Worm (Caenorhabditis elegans) whole organism, L4 larva: ENCODE results near the gene mocs-1.

Experiments used
- F10B5.3 ChIP-seq: sonication (generic microtip); optimal IDR thresholded peaks from 2 replicates; lab custom pipeline; 2016; ENCODE audit warnings: mild to moderate bottlenecking, missing genetic modification characterization, missing compliant biosample characterization
- F26F4.8 ChIP-seq: fragments of 200-800 bp; sonication (Bioruptor generic); conservative IDR thresholded peaks from 2 replicates; pipeline ENCODE4 v1.3.6; 2022; ENCODE audit warnings: missing genetic modification characterization, missing compliant biosample characterization
- F44E2.7 ChIP-seq: fragments of 200-800 bp; sonication (Bioruptor generic); IDR thresholded peaks from 2 replicates; pipeline ENCODE4 v2.1.2; 2022; ENCODE audit warnings: missing genetic modification characterization, missing compliant biosample characterization
- F49E8.2 ChIP-seq: sonication (generic microtip); optimal IDR thresholded peaks from 2 replicates; lab custom pipeline; 2016; ENCODE audit warnings: missing compliant biosample characterization, mild to moderate bottlenecking, missing genetic modification characterization, borderline replicate concordance
- R02D3.7 ChIP-seq: fragments of 150-350 bp; sonication (generic microtip); optimal IDR thresholded peaks from 3 replicates; lab custom pipeline; 2014; ENCODE audit warnings: missing biosample characterization, missing genetic modification characterization
- Y105C5A.15 ChIP-seq: fragments of 200-800 bp; sonication (Bioruptor generic); IDR thresholded peaks from 2 replicates; pipeline ENCODE4 v1.3.6; 2022; ENCODE audit warnings: missing genetic modification characterization, missing compliant biosample characterization
- Y75B8A.6 ChIP-seq: fragments of 200-800 bp; sonication (Bioruptor generic); IDR thresholded peaks from 2 replicates; pipeline ENCODE4 v1.3.6; 2022; ENCODE audit warnings: missing genetic modification reagents, missing genetic modification characterization, missing compliant biosample characterization
- arid-1 ChIP-seq: fragments of 200-800 bp; sonication (Bioruptor generic); conservative IDR thresholded peaks from 2 replicates; pipeline ENCODE4 v1.3.6; 2022; ENCODE audit warnings: missing genetic modification reagents, missing genetic modification characterization, missing compliant biosample characterization
- attf-4 ChIP-seq: sonication (generic microtip); optimal IDR thresholded peaks from 3 replicates; lab custom pipeline; 2017; ENCODE audit warnings: missing biosample characterization, missing genetic modification characterization
- ceh-28 ChIP-seq: fragments of 150-350 bp; optimal IDR thresholded peaks from 2 replicates; lab custom pipeline; 2014; ENCODE audit warnings: missing biosample characterization, missing genetic modification reagents, missing genetic modification characterization
- ceh-82 ChIP-seq: sonication (generic microtip); optimal IDR thresholded peaks from 2 replicates; lab custom pipeline; 2017; ENCODE audit warnings: missing biosample characterization, missing genetic modification characterization
- daf-8 ChIP-seq: fragments of 200-800 bp; sonication (Bioruptor generic); IDR thresholded peaks from 2 replicates; pipeline ENCODE4 v1.3.6; 2022; ENCODE audit warnings: missing genetic modification characterization, missing compliant biosample characterization
- dmd-6 ChIP-seq: fragments of 200-800 bp; sonication (Bioruptor generic); IDR thresholded peaks from 2 replicates; pipeline ENCODE4 v1.3.6; 2022; ENCODE audit warnings: missing genetic modification reagents, missing genetic modification characterization, missing compliant biosample characterization
- dmd-8 ChIP-seq: fragments of 200-800 bp; sonication (Bioruptor generic); IDR thresholded peaks from 2 replicates; pipeline ENCODE4 v1.3.6; 2022; ENCODE audit warnings: missing genetic modification characterization, missing compliant biosample characterization
- dve-1 ChIP-seq: sonication (generic microtip); optimal IDR thresholded peaks from 2 replicates; lab custom pipeline; 2017; ENCODE audit warnings: antibody characterized with exemption, mild to moderate bottlenecking, missing genetic modification characterization, missing compliant biosample characterization; ENCODE audit not compliant: insufficient read depth
- fkh-10 ChIP-seq: fragments of 150-350 bp; optimal IDR thresholded peaks from 2 replicates; lab custom pipeline; 2014; ENCODE audit warnings: missing biosample characterization, missing genetic modification reagents, missing genetic modification characterization
- hlh-11 ChIP-seq: fragments of 200-800 bp; sonication (Bioruptor generic); optimal IDR thresholded peaks from 2 replicates; lab custom pipeline; 2018; ENCODE audit warnings: mild to moderate bottlenecking, missing genetic modification characterization, missing compliant biosample characterization
- hlh-30 ChIP-seq: sonication (generic microtip); optimal IDR thresholded peaks from 2 replicates; lab custom pipeline; 2017; ENCODE audit warnings: antibody characterized with exemption, mild to moderate bottlenecking, missing genetic modification characterization, missing compliant biosample characterization; ENCODE audit not compliant: insufficient read depth
- hmg-1.1 ChIP-seq: fragments of 200-800 bp; sonication (Bioruptor generic); IDR thresholded peaks from 2 replicates; pipeline ENCODE4 v1.3.6; 2022; ENCODE audit warnings: missing genetic modification reagents, missing genetic modification characterization, missing compliant biosample characterization
- lim-7 ChIP-seq: fragments of 200-800 bp; sonication (Bioruptor generic); IDR thresholded peaks from 2 replicates; pipeline ENCODE4 v1.3.6; 2022; ENCODE audit warnings: missing genetic modification characterization, missing compliant biosample characterization
- lin-13 ChIP-seq: fragments of 150-350 bp; optimal IDR thresholded peaks from 2 replicates; lab custom pipeline; 2014; ENCODE audit warnings: missing biosample characterization, missing genetic modification reagents, missing genetic modification characterization
- lin-38 ChIP-seq: fragments of 200-800 bp; sonication (Bioruptor generic); IDR thresholded peaks from 2 replicates; pipeline ENCODE4 v1.3.6; 2022; ENCODE audit warnings: missing genetic modification reagents, missing genetic modification characterization, missing compliant biosample characterization
- madf-5 ChIP-seq, 2 experiments: fragments of 200-800 bp; sonication (Bioruptor generic); IDR thresholded peaks; 2 replicates each; pipeline ENCODE4 v1.3.6; 2022; ENCODE audit warnings: missing compliant biosample characterization in 2 of 2, missing genetic modification characterization in 2 of 2
- madf-9 ChIP-seq: fragments of 200-800 bp; sonication (Bioruptor generic); conservative IDR thresholded peaks from 2 replicates; pipeline ENCODE4 v1.3.6; 2022; ENCODE audit warnings: missing genetic modification reagents, missing genetic modification characterization, missing compliant biosample characterization
- mep-1 ChIP-seq: fragments of 150-350 bp; sonication (generic microtip); optimal IDR thresholded peaks from 3 replicates; lab custom pipeline; 2014; ENCODE audit warnings: missing biosample characterization, missing genetic modification characterization
- nhr-102 ChIP-seq: sonication (generic microtip); optimal IDR thresholded peaks from 2 replicates; lab custom pipeline; 2016; ENCODE audit warnings: mild to moderate bottlenecking, missing genetic modification characterization, moderate library complexity, missing compliant biosample characterization
- nhr-42 ChIP-seq: fragments of 200-800 bp; sonication (Bioruptor generic); IDR thresholded peaks from 2 replicates; pipeline ENCODE4 v1.3.6; 2022; ENCODE audit warnings: missing genetic modification characterization, missing compliant biosample characterization
- nhr-6 ChIP-seq: fragments of 150-350 bp; optimal IDR thresholded peaks from 2 replicates; lab custom pipeline; 2014; ENCODE audit warnings: missing biosample characterization, missing genetic modification characterization
- nhr-76 ChIP-seq: fragments of 150-350 bp; optimal IDR thresholded peaks from 2 replicates; lab custom pipeline; 2014; ENCODE audit warnings: missing biosample characterization, missing genetic modification characterization
- pha-4 ChIP-seq, 2 experiments: fragments of 150-350 bp in 1 of 2; fragments of 200-800 bp in 1 of 2; sonication (Bioruptor generic) in 1 of 2; IDR thresholded peaks in 1 of 2; optimal IDR thresholded peaks in 1 of 2; 2 replicates each; pipeline versions ENCODE4 v1.3.6 to Lab custom; 2014 to 2022; ENCODE audit warnings: missing genetic modification characterization in 2 of 2, missing genetic modification reagents in 2 of 2, missing biosample characterization in 1 of 2, missing compliant biosample characterization in 1 of 2
- php-3 ChIP-seq: fragments of 200-800 bp; sonication (Bioruptor generic); IDR thresholded peaks from 2 replicates; pipeline ENCODE4 v1.3.6; 2022; ENCODE audit warnings: missing genetic modification reagents, missing genetic modification characterization, missing compliant biosample characterization
- rbr-2 ChIP-seq: sonication (generic microtip); optimal IDR thresholded peaks from 2 replicates; lab custom pipeline; 2016; ENCODE audit warnings: missing genotype, missing genetic modification characterization, missing compliant biosample characterization
- set-16 ChIP-seq: fragments of 200-800 bp; sonication (Bioruptor generic); IDR thresholded peaks from 2 replicates; pipeline ENCODE4 v1.3.6; 2022; ENCODE audit warnings: missing genetic modification reagents, missing genetic modification characterization, missing compliant biosample characterization
- snpc-1.2 ChIP-seq: fragments of 200-800 bp; sonication (Bioruptor generic); IDR thresholded peaks from 2 replicates; pipeline ENCODE4 v1.3.6; 2022; ENCODE audit warnings: missing genetic modification reagents, missing genetic modification characterization, missing compliant biosample characterization
- tag-97 ChIP-seq: fragments of 200-800 bp; sonication (Bioruptor generic); IDR thresholded peaks from 2 replicates; pipeline ENCODE4 v1.3.6; 2022; ENCODE audit warnings: missing genetic modification characterization, missing compliant biosample characterization
- tra-1 ChIP-seq: fragments of 200-800 bp; sonication (Bioruptor generic); IDR thresholded peaks from 2 replicates; pipeline ENCODE4 v1.3.6; 2022; ENCODE audit warnings: missing genetic modification reagents, missing genetic modification characterization, missing compliant biosample characterization
- unc-130 ChIP-seq: sonication (generic microtip); optimal IDR thresholded peaks from 2 replicates; lab custom pipeline; 2016; ENCODE audit warnings: missing genetic modification reagents, missing genetic modification characterization, missing compliant biosample characterization
- unc-39 ChIP-seq: sonication (generic microtip); optimal IDR thresholded peaks from 2 replicates; lab custom pipeline; 2017; ENCODE audit warnings: missing biosample characterization, missing genetic modification characterization
- unc-62 ChIP-seq, 3 experiments: fragments of 150-350 bp in 1 of 3; sonication (generic microtip); optimal IDR thresholded peaks in 2 of 3; peaks in 1 of 3; 1 replicate in 1 of 3; 2 replicates in 2 of 3; lab custom pipeline; 2014 to 2017; ENCODE audit warnings: missing biosample characterization in 3 of 3, missing genetic modification characterization in 3 of 3, missing genetic modification reagents in 3 of 3, missing genotype in 1 of 3
- ztf-11 ChIP-seq: fragments of 150-350 bp; optimal IDR thresholded peaks from 2 replicates; lab custom pipeline; 2014; ENCODE audit warnings: missing biosample characterization, missing genetic modification characterization
- ztf-7 ChIP-seq: fragments of 150-350 bp; optimal IDR thresholded peaks from 2 replicates; lab custom pipeline; 2014; ENCODE audit warnings: missing biosample characterization, missing genetic modification characterization

mocs-1 gene

ce11 chrX:15423708-15424423 lies 16.7 kb downstream of the mocs-1 start (continued):
- TF ChIP-seq mep-1 (tag; lab: Kevin White, UChicago) (no peak), attf-4 (tag; lab: Kevin White, UChicago) (no peak), dve-1 (tag; lab: Kevin White, UChicago) (peak; percentile 55), F44E2.7 (GFP tag; lab: Robert Waterston, UW) (no peak), snpc-1.2 (GFP tag; lab: Robert Waterston, UW) (no peak), madf-5 (GFP tag; IDR thresholded peaks at IDR 0.05; lab: Robert Waterston, UW) (no peak), ceh-28 (tag; lab: Kevin White, UChicago) (no peak), dmd-8 (GFP tag; lab: Robert Waterston, UW) (no peak), fkh-10 (no peak), F26F4.8 (GFP tag; lab: Robert Waterston, UW) (no peak), madf-9 (no peak), hmg-1.1 (GFP tag; lab: Robert Waterston, UW) (0 out of 2 replicates have a peak, but pooled peaks have one; percentile 11), unc-130 (no peak), nhr-102 (tag; lab: Kevin White, UChicago) (peak; percentile 34), daf-8 (GFP tag; lab: Robert Waterston, UW) (no peak), R02D3.7 (tag; lab: Kevin White, UChicago) (no peak)

- TF ChIP-seq unc-62 (GFP tag; optimal IDR thresholded peaks at IDR 0.05 in 1 of 2; lab: Kevin White, UChicago): no peak
- TF ChIP-seq unc-62 (tag; optimal IDR thresholded peaks at IDR 0.05; lab: Kevin White, UChicago): no peak
- peak; percentile 22 for TF ChIP-seq hlh-11 (tag; lab: Kevin White, UChicago)
- TF ChIP-seq F44E2.7 (GFP tag; lab: Robert Waterston, UW): no peak
- no peak for TF ChIP-seq daf-8 (GFP tag; lab: Robert Waterston, UW)
- no peak for TF ChIP-seq nhr-76 (tag; lab: Kevin White, UChicago)
- TF ChIP-seq F49E8.2 (tag; lab: Kevin White, UChicago): no peak
- TF ChIP-seq lin-38 (GFP tag; lab: Robert Waterston, UW): no peak
Observed at ce11 chrX:15420671-15421070, 19.9 kb downstream of the mocs-1 start, which contains the start of gene F39D8.3. TSS of gene F39D8.3 (plus strand) at chrX:15420971.

- TF ChIP-seq ztf-11 (tag; lab: Kevin White, UChicago) (no peak), nhr-42 (GFP tag; lab: Robert Waterston, UW) (no peak), unc-130 (no peak), F10B5.3 (no peak), ceh-82 (no peak), lim-7 (0 out of 2 replicates have a peak, but pooled peaks have one; percentile 35), nhr-6 (tag; lab: Kevin White, UChicago) (peak; percentile 4), snpc-1.2 (GFP tag; lab: Robert Waterston, UW) (no peak), F49E8.2 (tag; lab: Kevin White, UChicago) (no peak), nhr-102 (tag; lab: Kevin White, UChicago) (no peak), unc-39 (tag; lab: Kevin White, UChicago) (no peak), set-16 (GFP tag; lab: Robert Waterston, UW) (0 out of 2 replicates have a peak, but pooled peaks have one; percentile 29)
Observed at ce11 chrX:15415226-15415625, 25.4 kb downstream of the mocs-1 start, which contains the start of gene pqn-36. TSS of gene pqn-36 (minus strand) at chrX:15415493.

- no peak for TF ChIP-seq unc-62 (GFP tag; optimal IDR thresholded peaks at IDR 0.05 in 1 of 2; lab: Kevin White, UChicago)
- no peak for TF ChIP-seq unc-62 (tag; optimal IDR thresholded peaks at IDR 0.05; lab: Kevin White, UChicago)
- TF ChIP-seq unc-130: no peak
- TF ChIP-seq ztf-7 (tag; lab: Kevin White, UChicago): no peak
- no peak for TF ChIP-seq F26F4.8 (GFP tag; lab: Robert Waterston, UW)
- TF ChIP-seq Y75B8A.6 (GFP tag; lab: Robert Waterston, UW): no peak
- TF ChIP-seq rbr-2 (tag; lab: Kevin White, UChicago): no peak
- TF ChIP-seq lin-13: no peak
- TF ChIP-seq F10B5.3: no peak
- peak; percentile 74 for TF ChIP-seq tra-1 (GFP tag; lab: Robert Waterston, UW)
- TF ChIP-seq Y105C5A.15: no peak
- TF ChIP-seq tag-97: no peak
- no peak for TF ChIP-seq pha-4 (GFP tag; IDR thresholded peaks at IDR 0.05; lab: Robert Waterston, UW)
- no peak for TF ChIP-seq pha-4 (tag; optimal IDR thresholded peaks at IDR 0.05; lab: Kevin White, UChicago)
- no peak for TF ChIP-seq madf-9
- no peak for TF ChIP-seq madf-5 (GFP tag; IDR thresholded peaks at IDR 0.05; lab: Robert Waterston, UW)
- TF ChIP-seq dmd-6 (GFP tag; lab: Robert Waterston, UW): peak; percentile 64
- TF ChIP-seq arid-1 (GFP tag; lab: Robert Waterston, UW): no peak
- TF ChIP-seq mep-1 (tag; lab: Kevin White, UChicago): no peak
- TF ChIP-seq dve-1 (tag; lab: Kevin White, UChicago): peak; percentile 87
- peak; percentile 100 for TF ChIP-seq php-3 (GFP tag; lab: Robert Waterston, UW)
- no peak for TF ChIP-seq hlh-30 (tag; lab: Kevin White, UChicago)
Observed at ce11 chrX:15408577-15408976, 32.0 kb downstream of the mocs-1 start.
